Fruit fly (Drosophila melanogaster): ENCODE results near the gene CG10863.

Gene CG10863

dm6 chr3L:3926191-3926765 lies 16.0 kb downstream of the CG10863 start:
- TF ChIP-seq Myc (optimal IDR thresholded peaks at IDR 0.05) (no peak), rgr (GFP tag; optimal IDR thresholded peaks at IDR 0.05) (no peak), tai (GFP tag; optimal IDR thresholded peaks at IDR 0.05) (no peak), lola (GFP tag; optimal IDR thresholded peaks at IDR 0.05) (no peak), Abd-B (GFP tag; optimal IDR thresholded peaks at IDR 0.05) (no peak), brk (GFP tag; optimal IDR thresholded peaks at IDR 0.05) (no peak), br (GFP tag; optimal IDR thresholded peaks at IDR 0.05) (no peak), usp (GFP tag; optimal IDR thresholded peaks at IDR 0.05) (no peak), psq (GFP tag; optimal IDR thresholded peaks at IDR 0.05) (peak; percentile 72), Dif (GFP tag; optimal IDR thresholded peaks at IDR 0.05; ENCODE audit: partially characterized antibody) (no peak), ey (GFP tag; optimal IDR thresholded peaks at IDR 0.05) (no peak), Dfd (GFP tag; optimal IDR thresholded peaks at IDR 0.05) (no peak), Rel (GFP tag; optimal IDR thresholded peaks at IDR 0.05) (no peak), Rel (tag; optimal IDR thresholded peaks at IDR 0.05) (peak; percentile 69), Mio (GFP tag; optimal IDR thresholded peaks at IDR 0.05) (no peak), sage (GFP tag; optimal IDR thresholded peaks at IDR 0.05) (peak; percentile 6), GATAd (GFP tag; optimal IDR thresholded peaks at IDR 0.05) (no peak), pan (optimal IDR thresholded peaks at IDR 0.05) (no peak), fru (GFP tag; optimal IDR thresholded peaks at IDR 0.05) (no peak)

- TF ChIP-seq Mio (GFP tag; optimal IDR thresholded peaks at IDR 0.05) = no peak
- no peak for TF ChIP-seq Jra (GFP tag; optimal IDR thresholded peaks at IDR 0.05)
- no peak for TF ChIP-seq br (GFP tag; optimal IDR thresholded peaks at IDR 0.05)
- TF ChIP-seq Rel (GFP tag; optimal IDR thresholded peaks at IDR 0.05) = no peak
- peak; percentile 16 for TF ChIP-seq Rel (tag; optimal IDR thresholded peaks at IDR 0.05)
- TF ChIP-seq Hnf4 (GFP tag; optimal IDR thresholded peaks at IDR 0.05) = no peak
Observed at dm6 chr3L:3925487-3925886, 16.8 kb downstream of the CG10863 start.

dm6 chr3L:3923631-3924274 lies 18.5 kb downstream of the CG10863 start:
- peak; percentile 38 for TF ChIP-seq CrebA (GFP tag; optimal IDR thresholded peaks at IDR 0.05; ENCODE audit: borderline replicate concordance)
- no peak for TF ChIP-seq br (GFP tag; optimal IDR thresholded peaks at IDR 0.05)
- no peak for TF ChIP-seq Rel (GFP tag; optimal IDR thresholded peaks at IDR 0.05)
- TF ChIP-seq Rel (tag; optimal IDR thresholded peaks at IDR 0.05) = peak; percentile 93
- peak; percentile 39 for TF ChIP-seq h (GFP tag; optimal IDR thresholded peaks at IDR 0.05)

- TF ChIP-seq CrebA (GFP tag; optimal IDR thresholded peaks at IDR 0.05; ENCODE audit: borderline replicate concordance) = no peak
Observed at dm6 chr3L:3912134-3912533, 30.1 kb downstream of the CG10863 start.

dm6 chr3L:3909831-3910230 lies 32.4 kb downstream of the CG10863 start, which contains the start of gene mge:
mge (minus strand) TSS chr3L:3909931.
- no peak for TF ChIP-seq br (GFP tag; optimal IDR thresholded peaks at IDR 0.05)
- no peak for TF ChIP-seq Mio (GFP tag; optimal IDR thresholded peaks at IDR 0.05)
- TF ChIP-seq lola (GFP tag; optimal IDR thresholded peaks at IDR 0.05) = no peak
- TF ChIP-seq jim (GFP tag; optimal IDR thresholded peaks at IDR 0.05) = no peak
- TF ChIP-seq fru (GFP tag; optimal IDR thresholded peaks at IDR 0.05) = no peak
- TF ChIP-seq Dfd (GFP tag; optimal IDR thresholded peaks at IDR 0.05) = no peak
- TF ChIP-seq sv (GFP tag; optimal IDR thresholded peaks at IDR 0.05) = no peak
- TF ChIP-seq Dif (GFP tag; optimal IDR thresholded peaks at IDR 0.05; ENCODE audit: partially characterized antibody) = no peak
- TF ChIP-seq Sp1 (GFP tag; optimal IDR thresholded peaks at IDR 0.05) = no peak
- no peak for TF ChIP-seq N (GFP tag; optimal IDR thresholded peaks at IDR 0.05)
- TF ChIP-seq dl (GFP tag; optimal IDR thresholded peaks at IDR 0.05; ENCODE audit: insufficient read depth in 1 of 2, partially characterized antibody in 2 of 2) = no peak
- no peak for TF ChIP-seq CrebA (GFP tag; optimal IDR thresholded peaks at IDR 0.05; ENCODE audit: borderline replicate concordance)
- no peak for TF ChIP-seq dmrt93B (GFP tag; optimal IDR thresholded peaks at IDR 0.05)
- TF ChIP-seq rgr (GFP tag; optimal IDR thresholded peaks at IDR 0.05) = no peak
